Worm (Caenorhabditis elegans): ENCODE data around the gene his-64.

DNA sequence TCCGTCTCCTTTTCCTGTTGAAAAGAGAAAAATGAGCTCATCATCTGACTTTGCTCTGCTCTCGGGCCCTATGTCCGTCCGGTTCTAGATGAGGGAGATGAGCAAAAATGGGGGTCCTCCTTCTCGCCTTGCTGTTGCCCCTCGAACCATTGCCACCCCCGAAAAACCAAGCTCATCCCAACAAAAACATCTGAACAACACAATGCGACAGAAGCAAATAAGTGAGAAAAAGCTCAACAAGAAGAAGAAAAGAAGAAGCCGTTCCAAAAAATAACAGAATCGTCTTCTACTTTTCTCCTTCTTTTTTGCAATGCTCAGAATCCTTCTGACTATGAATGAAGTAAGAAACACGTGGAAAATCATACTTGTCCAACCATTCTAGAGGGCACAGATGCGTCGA lies 48.9 kb downstream of the his-64 start:
- no peak for TF ChIP-seq W03F9.2 (tag; optimal IDR thresholded peaks at IDR 0.05)
- no peak for TF ChIP-seq dao-5 (tag; optimal IDR thresholded peaks at IDR 0.05)
- TF ChIP-seq him-1 (tag; optimal IDR thresholded peaks at IDR 0.05) = no peak
